Fruit fly (Drosophila melanogaster) whole organism, embryonic: ENCODE results near the gene CG10165.

Source experiments
- Adf1 ChIP-seq: fragments of 200-800 bp; sonication (Bioruptor generic); IDR thresholded peaks from 2 replicates; pipeline ENCODE4 v1.3.6; 2022; ENCODE audit warnings: missing biosample characterization, missing genetic modification characterization
- Atf-2 ChIP-seq: fragments of 200-800 bp; sonication (Bioruptor generic); optimal IDR thresholded peaks from 2 replicates; lab custom pipeline; 2016; ENCODE audit warnings: missing biosample characterization, missing genetic modification characterization
- CG10431 ChIP-seq: fragments of 200-800 bp; sonication (Bioruptor generic); optimal IDR thresholded peaks from 3 replicates; lab custom pipeline; 2018; ENCODE audit warnings: missing biosample characterization, mild to moderate bottlenecking, missing genetic modification characterization
- CG10565 ChIP-seq: fragments of 200-800 bp; sonication (Bioruptor generic); optimal IDR thresholded peaks from 3 replicates; lab custom pipeline; 2016; ENCODE audit warnings: missing biosample characterization, mild to moderate bottlenecking, missing genetic modification characterization
- CG10654 ChIP-seq: fragments of 200-800 bp; sonication (Bioruptor generic); optimal IDR thresholded peaks from 2 replicates; lab custom pipeline; 2016; ENCODE audit warnings: missing biosample characterization, missing genetic modification characterization
- CG11560 ChIP-seq: fragments of 200-800 bp; sonication (Bioruptor generic); IDR thresholded peaks from 3 replicates; pipeline ENCODE4 v1.3.6; 2022; ENCODE audit warnings: missing biosample characterization, missing genetic modification characterization
- CG12236 ChIP-seq: fragments of 200-800 bp; sonication (Bioruptor generic); optimal IDR thresholded peaks from 2 replicates; lab custom pipeline; 2016; ENCODE audit warnings: missing biosample characterization, missing genetic modification characterization
- CG13775 ChIP-seq: fragments of 200-800 bp; sonication (Bioruptor generic); optimal IDR thresholded peaks from 3 replicates; lab custom pipeline; 2017; ENCODE audit warnings: missing biosample characterization, mild to moderate bottlenecking, missing genetic modification characterization
- CG14014 ChIP-seq: fragments of 200-800 bp; sonication (Bioruptor generic); IDR thresholded peaks from 2 replicates; pipeline ENCODE4 v1.3.6; 2022; ENCODE audit warnings: missing biosample characterization, missing genetic modification characterization
- CG14667 ChIP-seq: fragments of 200-800 bp; sonication (Bioruptor generic); IDR thresholded peaks from 2 replicates; pipeline ENCODE4 v1.3.6; 2022; ENCODE audit warnings: missing biosample characterization, missing genetic modification characterization
- CG14710 ChIP-seq: fragments of 200-800 bp; sonication (Bioruptor generic); optimal IDR thresholded peaks from 3 replicates; lab custom pipeline; 2019; ENCODE audit warnings: missing biosample characterization, mild to moderate bottlenecking, missing genetic modification characterization, moderate library complexity
- CG15514 ChIP-seq: fragments of 200-800 bp; sonication (Bioruptor generic); optimal IDR thresholded peaks from 3 replicates; lab custom pipeline; 2017; ENCODE audit warnings: missing biosample characterization, missing genetic modification characterization, mild to moderate bottlenecking, moderate library complexity, missing genetic modification reagents
- CG1602 ChIP-seq: fragments of 200-800 bp; sonication (Bioruptor generic); optimal IDR thresholded peaks from 3 replicates; lab custom pipeline; 2016; ENCODE audit warnings: missing biosample characterization, missing genetic modification characterization
- CG17612 ChIP-seq: fragments of 200-800 bp; sonication (Bioruptor generic); IDR thresholded peaks from 2 replicates; pipeline ENCODE4 v1.3.6; 2022; ENCODE audit warnings: missing biosample characterization, missing genetic modification characterization
- CG17802 ChIP-seq: fragments of 200-800 bp; sonication (Bioruptor generic); optimal IDR thresholded peaks from 2 replicates; lab custom pipeline; 2018; ENCODE audit warnings: missing biosample characterization, mild to moderate bottlenecking, missing genetic modification characterization, moderate library complexity
- CG31224 ChIP-seq: fragments of 200-800 bp; sonication (Bioruptor generic); IDR thresholded peaks from 2 replicates; pipeline ENCODE4 v1.3.6; 2022; ENCODE audit warnings: missing biosample characterization, missing genetic modification characterization
- CG31441 ChIP-seq: fragments of 200-800 bp; sonication (Bioruptor generic); IDR thresholded peaks from 2 replicates; pipeline ENCODE4 v1.3.6; 2022; ENCODE audit warnings: missing biosample characterization, missing genetic modification characterization
- CG3163 ChIP-seq: fragments of 200-800 bp; sonication (Bioruptor generic); optimal IDR thresholded peaks from 3 replicates; lab custom pipeline; 2016; ENCODE audit warnings: missing biosample characterization, missing genetic modification characterization
- CG7839 ChIP-seq: fragments of 200-800 bp; sonication (Bioruptor generic); optimal IDR thresholded peaks from 3 replicates; lab custom pipeline; 2018; ENCODE audit warnings: missing biosample characterization, mild to moderate bottlenecking, missing genetic modification characterization, moderate library complexity
- CG8281 ChIP-seq: fragments of 200-800 bp; sonication (Bioruptor generic); optimal IDR thresholded peaks from 2 replicates; lab custom pipeline; 2018; ENCODE audit warnings: missing biosample characterization, mild to moderate bottlenecking, missing genetic modification characterization, moderate library complexity
- Deaf1 ChIP-seq: fragments of 200-800 bp; optimal IDR thresholded peaks from 3 replicates; lab custom pipeline; 2019; ENCODE audit warnings: missing biosample characterization, mild to moderate bottlenecking, missing genetic modification characterization, moderate library complexity
- Drgx ChIP-seq: fragments of 200-800 bp; sonication (Bioruptor generic); IDR thresholded peaks from 2 replicates; pipeline ENCODE4 v1.3.6; 2022; ENCODE audit warnings: missing biosample characterization, missing genetic modification characterization
- ERR ChIP-seq: fragments of 200-800 bp; sonication (Bioruptor generic); optimal IDR thresholded peaks from 2 replicates; lab custom pipeline; 2016; ENCODE audit warnings: missing biosample characterization, missing genetic modification characterization
- HLH54F ChIP-seq: fragments of 200-800 bp; sonication (Bioruptor generic); optimal IDR thresholded peaks from 3 replicates; lab custom pipeline; 2016; ENCODE audit warnings: missing biosample characterization, missing genetic modification characterization
- HLHmδ ChIP-seq: fragments of 200-800 bp; sonication (Bioruptor generic); optimal IDR thresholded peaks from 2 replicates; lab custom pipeline; 2018; ENCODE audit warnings: missing biosample characterization, mild to moderate bottlenecking, missing genetic modification characterization, moderate library complexity
- Hmr ChIP-seq: fragments of 200-800 bp; sonication (Bioruptor generic); optimal IDR thresholded peaks from 3 replicates; lab custom pipeline; 2017; ENCODE audit warnings: mild to moderate bottlenecking, missing biosample characterization, missing genetic modification reagents, missing genetic modification characterization
- Hmx ChIP-seq: fragments of 200-800 bp; sonication (Bioruptor generic); optimal IDR thresholded peaks from 2 replicates; lab custom pipeline; 2016; ENCODE audit warnings: missing biosample characterization, missing genetic modification characterization
- MESR4 ChIP-seq: fragments of 200-800 bp; sonication (Bioruptor generic); optimal IDR thresholded peaks from 2 replicates; lab custom pipeline; 2018; ENCODE audit warnings: missing biosample characterization, mild to moderate bottlenecking, missing genetic modification characterization, moderate library complexity
- Mrtf ChIP-seq: fragments of 200-800 bp; sonication (Bioruptor generic); IDR thresholded peaks from 3 replicates; pipeline ENCODE4 v1.3.6; 2022; ENCODE audit warnings: missing biosample characterization, missing genetic modification characterization
- Xrp1 ChIP-seq: fragments of 200-800 bp; sonication (Bioruptor generic); IDR thresholded peaks from 2 replicates; pipeline ENCODE4 v1.3.6; 2022; ENCODE audit warnings: missing biosample characterization, missing genetic modification characterization
- amos ChIP-seq: fragments of 200-800 bp; sonication (Bioruptor generic); IDR thresholded peaks from 2 replicates; pipeline ENCODE4 v1.3.6; 2022; ENCODE audit warnings: missing biosample characterization, missing genetic modification characterization; ENCODE audit not compliant: partially characterized antibody
- ash1 ChIP-seq: fragments of 200-800 bp; sonication (Bioruptor generic); optimal IDR thresholded peaks from 2 replicates; lab custom pipeline; 2018; ENCODE audit warnings: missing biosample characterization, mild to moderate bottlenecking, missing genetic modification characterization
- bbx ChIP-seq: fragments of 200-800 bp; sonication (Bioruptor generic); IDR thresholded peaks from 2 replicates; pipeline ENCODE4 v1.3.6; 2022; ENCODE audit warnings: missing biosample characterization, missing genetic modification characterization; ENCODE audit not compliant: partially characterized antibody
- bcd ChIP-seq: fragments of 200-800 bp; sonication (Bioruptor generic); optimal IDR thresholded peaks from 2 replicates; lab custom pipeline; 2017; ENCODE audit warnings: missing biosample characterization, mild to moderate bottlenecking, missing genetic modification characterization
- croc ChIP-seq: fragments of 200-800 bp; sonication (Bioruptor generic); conservative IDR thresholded peaks from 3 replicates; pipeline ENCODE4 v1.3.6; 2022; ENCODE audit warnings: missing biosample characterization, missing genetic modification characterization
- cwo ChIP-seq: fragments of 200-800 bp; sonication (Bioruptor generic); optimal IDR thresholded peaks from 3 replicates; lab custom pipeline; 2017; ENCODE audit warnings: missing biosample characterization, missing genetic modification characterization, mild to moderate bottlenecking, moderate library complexity, missing genetic modification reagents
- da ChIP-seq: fragments of 200-800 bp; sonication (Bioruptor generic); optimal IDR thresholded peaks from 2 replicates; lab custom pipeline; 2016; ENCODE audit warnings: missing biosample characterization, missing genetic modification characterization
- dmrt11E ChIP-seq: fragments of 200-800 bp; sonication (Bioruptor generic); optimal IDR thresholded peaks from 3 replicates; lab custom pipeline; 2018; ENCODE audit warnings: missing biosample characterization, mild to moderate bottlenecking, missing genetic modification characterization, moderate library complexity
- esg ChIP-seq: fragments of 200-800 bp; sonication (Bioruptor generic); conservative IDR thresholded peaks from 2 replicates; pipeline ENCODE4 v1.3.6; 2022; ENCODE audit warnings: missing biosample characterization, missing genetic modification characterization
- luna ChIP-seq: fragments of 200-800 bp; sonication (Bioruptor generic); optimal IDR thresholded peaks from 2 replicates; lab custom pipeline; 2016; ENCODE audit warnings: missing biosample characterization, missing genetic modification characterization
- org-1 ChIP-seq: fragments of 200-800 bp; sonication (Bioruptor generic); optimal IDR thresholded peaks from 2 replicates; lab custom pipeline; 2017; ENCODE audit warnings: missing biosample characterization, missing genetic modification characterization
- run ChIP-seq: fragments of 200-800 bp; sonication (Bioruptor generic); optimal IDR thresholded peaks from 3 replicates; lab custom pipeline; 2018; ENCODE audit warnings: missing biosample characterization, mild to moderate bottlenecking, missing genetic modification characterization
- schlank ChIP-seq: fragments of 200-800 bp; sonication (Bioruptor generic); optimal IDR thresholded peaks from 2 replicates; lab custom pipeline; 2018; ENCODE audit warnings: missing biosample characterization, mild to moderate bottlenecking, missing genetic modification characterization
- tgo ChIP-seq: fragments of 200-800 bp; sonication (Bioruptor generic); IDR thresholded peaks from 3 replicates; pipeline ENCODE4 v1.3.6; 2022; ENCODE audit warnings: missing biosample characterization, missing genetic modification characterization
- tna ChIP-seq: fragments of 200-800 bp; sonication (Bioruptor generic); IDR thresholded peaks from 2 replicates; pipeline ENCODE4 v1.3.6; 2022; ENCODE audit warnings: missing biosample characterization, missing genetic modification characterization; ENCODE audit not compliant: partially characterized antibody
- vfl ChIP-seq: fragments of 200-800 bp; sonication (Bioruptor generic); optimal IDR thresholded peaks from 2 replicates; lab custom pipeline; 2016; ENCODE audit warnings: missing biosample characterization, missing genetic modification characterization
- vvl ChIP-seq: fragments of 200-800 bp; sonication (Bioruptor generic); IDR thresholded peaks from 2 replicates; pipeline ENCODE4 v1.3.6; 2022; ENCODE audit warnings: missing biosample characterization, missing genetic modification characterization
- z ChIP-seq: fragments of 200-800 bp; sonication (Bioruptor generic); IDR thresholded peaks from 3 replicates; pipeline ENCODE4 v1.3.6; 2022; ENCODE audit warnings: missing biosample characterization, missing genetic modification characterization
- zfh2 ChIP-seq: fragments of 200-800 bp; sonication (Bioruptor generic); optimal IDR thresholded peaks from 2 replicates; lab custom pipeline; 2016; ENCODE audit warnings: missing biosample characterization, missing genetic modification characterization

Gene CG10165

DNA sequence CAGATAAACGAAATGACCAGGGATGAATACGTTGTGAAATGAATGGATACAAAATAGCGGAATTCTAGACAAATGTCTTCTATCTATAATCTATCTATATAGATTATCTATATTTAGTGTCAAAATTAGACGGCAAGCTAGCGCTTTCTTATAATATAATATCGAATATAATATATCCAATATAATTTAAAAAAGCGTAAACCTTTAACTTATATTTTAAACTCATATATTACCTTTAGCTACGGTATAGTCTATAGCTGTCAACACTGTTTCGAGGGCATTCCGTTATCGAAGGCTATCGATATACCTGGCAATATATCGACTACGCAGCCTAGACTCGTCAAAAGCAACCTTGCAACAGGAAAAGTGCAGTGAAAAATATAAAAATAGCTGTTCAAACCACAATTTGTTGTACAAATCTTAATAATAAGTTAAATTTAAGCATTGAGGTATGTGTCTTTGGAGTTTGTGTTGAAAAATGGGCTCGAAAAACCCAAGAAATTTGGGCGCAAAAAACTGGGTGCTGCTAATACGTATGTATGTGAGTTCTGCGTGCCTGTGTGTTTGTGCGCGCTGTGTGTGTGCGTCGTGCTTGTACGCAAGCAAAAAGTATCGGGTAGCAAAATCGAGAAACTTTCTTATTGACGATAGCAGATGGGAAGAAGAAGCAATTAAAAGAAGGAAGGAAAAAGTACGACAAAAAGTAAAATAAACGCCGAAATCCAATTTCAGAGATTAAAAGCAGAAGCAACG is 37.0 kb downstream of the CG10165 start, which contains the start of the genes swm and Ctu2 (continued):
- TF ChIP-seq Drgx (GFP tag; lab: Robert Waterston, UW) (no peak), Adf1 (GFP tag; lab: Robert Waterston, UW) (no peak), CG14667 (GFP tag; lab: Robert Waterston, UW) (no peak), CG15514 (peak; percentile 44), CG14014 (GFP tag; lab: Robert Waterston, UW) (peak; percentile 65), Hmx (GFP tag; lab: Kevin White, UChicago) (no peak), luna (no peak), CG3163 (no peak), CG31441 (GFP tag; lab: Robert Waterston, UW) (no peak; the same call in 1 of the 2 replicates), tgo (GFP tag; lab: Robert Waterston, UW) (peak; percentile 42; the same call in 2 of the 3 replicates), org-1 (GFP tag; lab: Kevin White, UChicago) (no peak), CG1602 (GFP tag; lab: Kevin White, UChicago) (peak; percentile 59), CG14710 (tag; lab: Kevin White, UChicago) (peak; percentile 82), Deaf1 (tag; lab: Kevin White, UChicago) (no peak), run (tag; lab: Kevin White, UChicago) (no peak), amos (GFP tag; lab: Robert Waterston, UW) (peak; percentile 67), CG8281 (peak; percentile 84), CG10654 (GFP tag; lab: Kevin White, UChicago) (peak; percentile 14), vvl (GFP tag; lab: Robert Waterston, UW) (peak; percentile 54), bcd (GFP tag; lab: Kevin White, UChicago) (peak; percentile 63), CG11560 (tag; lab: Robert Waterston, UW) (peak; percentile 47; the same call in 2 of the 3 replicates), schlank (tag; lab: Kevin White, UChicago) (no peak), CG10431 (GFP tag; lab: Kevin White, UChicago) (no peak), vfl (GFP tag; lab: Kevin White, UChicago) (peak; percentile 16), Xrp1 (GFP tag; lab: Robert Waterston, UW) (peak; percentile 72), CG7839 (tag; lab: Kevin White, UChicago) (peak; percentile 77), ash1 (GFP tag; lab: Kevin White, UChicago) (no peak), MESR4 (GFP tag; lab: Kevin White, UChicago) (peak; percentile 96), z (no peak), HLHmδ (GFP tag; lab: Kevin White, UChicago) (no peak), dmrt11E (tag; lab: Kevin White, UChicago) (peak; percentile 65), CG10565 (GFP tag; lab: Kevin White, UChicago) (no peak), cwo (GFP tag; lab: Kevin White, UChicago) (peak; percentile 43), CG13775 (GFP tag; lab: Kevin White, UChicago) (peak; percentile 55), Mrtf (no peak), zfh2 (peak; percentile 7), esg (GFP tag; lab: Robert Waterston, UW) (peak; percentile 31; the same call in 1 of the 2 replicates), croc (peak; percentile 29; the same call in 1 of the 3 replicates), Hmr (GFP tag; lab: Kevin White, UChicago) (no peak), Atf-2 (no peak), CG17802 (tag; lab: Kevin White, UChicago) (no peak), HLH54F (peak; percentile 0), da (GFP tag; lab: Kevin White, UChicago) (no peak), CG31224 (GFP tag; lab: Robert Waterston, UW) (peak; percentile 36; the same call in 1 of the 2 replicates), CG12236 (GFP tag; lab: Kevin White, UChicago) (no peak), tna (GFP tag; lab: Robert Waterston, UW) (no peak), ERR (GFP tag; lab: Kevin White, UChicago) (no peak), bbx (peak; percentile 60; the same call in 1 of the 2 replicates), CG17612 (GFP tag; lab: Robert Waterston, UW) (no peak)
